Fruit fly (Drosophila melanogaster): ENCODE data around the gene Tango6.
A peak's percentile ranks its signal among the peaks of the same experiment; 100 is the strongest.

Tango6 gene

dm6 chr2L:18966214-18966556 is 2.6 kb upstream of the Tango6 start (continued):
- TF ChIP-seq pan (optimal IDR thresholded peaks at IDR 0.05) (no peak), pan (GFP tag; optimal IDR thresholded peaks at IDR 0.05 in 1 of 2, IDR thresholded peaks at IDR 0.05 in 1 of 2) (peak in 1 of 2 experiments; percentile 92), Eip74EF (GFP tag; optimal IDR thresholded peaks at IDR 0.05) (peak in 1 of 2 experiments; percentile 28), CG16779 (GFP tag; IDR thresholded peaks at IDR 0.05) (no peak), Ssrp (tag; optimal IDR thresholded peaks at IDR 0.05) (peak; percentile 57), CG6683 (GFP tag; optimal IDR thresholded peaks at IDR 0.05) (peak; percentile 60), CG34422 (GFP tag; IDR thresholded peaks at IDR 0.05) (peak; percentile 89), CG11398 (GFP tag; optimal IDR thresholded peaks at IDR 0.05) (no peak), pzg (GFP tag; optimal IDR thresholded peaks at IDR 0.05) (no peak), CG15601 (tag; optimal IDR thresholded peaks at IDR 0.05) (no peak), CG31224 (GFP tag; IDR thresholded peaks at IDR 0.05) (peak; percentile 92), Xrp1 (GFP tag; IDR thresholded peaks at IDR 0.05) (peak; percentile 86), Neu2 (GFP tag; optimal IDR thresholded peaks at IDR 0.05; ENCODE audit: borderline replicate concordance) (no peak), seq (GFP tag; IDR thresholded peaks at IDR 0.05) (peak; percentile 88), Atf6 (GFP tag; IDR thresholded peaks at IDR 0.05) (peak; percentile 96), Aef1 (GFP tag; IDR thresholded peaks at IDR 0.05) (peak; percentile 86), CG30403 (GFP tag; optimal IDR thresholded peaks at IDR 0.05) (peak; percentile 57), Blimp-1 (GFP tag; optimal IDR thresholded peaks at IDR 0.05) (peak; percentile 65), CG12659 (GFP tag; optimal IDR thresholded peaks at IDR 0.05) (peak; percentile 49), az2 (GFP tag; optimal IDR thresholded peaks at IDR 0.05) (peak; percentile 39), CG2199 (GFP tag; IDR thresholded peaks at IDR 0.05) (peak; percentile 63; the same call in 1 of the 3 replicates), CHES-1-like (GFP tag; optimal IDR thresholded peaks at IDR 0.05) (no peak)

dm6 chr2L:18966844-18967243 is 2.0 kb upstream of the Tango6 start:
- no peak for TF ChIP-seq CG3995 (GFP tag; optimal IDR thresholded peaks at IDR 0.05)
- peak; percentile 66 for TF ChIP-seq Fer1 (GFP tag; optimal IDR thresholded peaks at IDR 0.05)
- TF ChIP-seq Oaz (GFP tag; IDR thresholded peaks at IDR 0.05) = no peak
- no peak for TF ChIP-seq dpn (GFP tag; optimal IDR thresholded peaks at IDR 0.05)
- TF ChIP-seq Neu2 (GFP tag; optimal IDR thresholded peaks at IDR 0.05; ENCODE audit: borderline replicate concordance) = no peak
- peak; percentile 3 for TF ChIP-seq CG10267 (tag; optimal IDR thresholded peaks at IDR 0.05)
- TF ChIP-seq CG1832 (GFP tag; optimal IDR thresholded peaks at IDR 0.05) = no peak
- no peak for TF ChIP-seq NC2β (GFP tag; optimal IDR thresholded peaks at IDR 0.05)
- no peak for TF ChIP-seq prd (optimal IDR thresholded peaks at IDR 0.05)
- TF ChIP-seq prd (GFP tag; IDR thresholded peaks at IDR 0.05) = peak; percentile 48; the same call in 2 of the 3 replicates
- TF ChIP-seq Hr51 (GFP tag; optimal IDR thresholded peaks at IDR 0.05) = peak in 1 of 2 experiments; percentile 47
- TF ChIP-seq CG14014 (GFP tag; IDR thresholded peaks at IDR 0.05) = peak; percentile 51; the same call in 1 of the 2 replicates
- peak; percentile 69 for TF ChIP-seq Taf1 (GFP tag; IDR thresholded peaks at IDR 0.05)
- TF ChIP-seq CG12391 (tag; optimal IDR thresholded peaks at IDR 0.05) = peak; percentile 47
- no peak for TF ChIP-seq odd (GFP tag; optimal IDR thresholded peaks at IDR 0.05)
- no peak for TF ChIP-seq pzg (GFP tag; optimal IDR thresholded peaks at IDR 0.05)
- TF ChIP-seq Sin3A (optimal IDR thresholded peaks at IDR 0.05) = no peak
- no peak for TF ChIP-seq CrebB (tag; optimal IDR thresholded peaks at IDR 0.05)
- TF ChIP-seq slp2 (GFP tag; optimal IDR thresholded peaks at IDR 0.05) = no peak
- TF ChIP-seq fru (optimal IDR thresholded peaks at IDR 0.05) = no peak
- no peak for TF ChIP-seq phol (tag; optimal IDR thresholded peaks at IDR 0.05)
- no peak for TF ChIP-seq CG17186 (GFP tag; optimal IDR thresholded peaks at IDR 0.05)
- peak; percentile 9; the same call in 1 of the 2 replicates for TF ChIP-seq CG31441 (GFP tag; IDR thresholded peaks at IDR 0.05)
- TF ChIP-seq CG6654 (GFP tag; optimal IDR thresholded peaks at IDR 0.05) = no peak
- no peak for TF ChIP-seq Scr (GFP tag; IDR thresholded peaks at IDR 0.05; ENCODE audit: partially characterized antibody)
- TF ChIP-seq Meics (GFP tag; optimal IDR thresholded peaks at IDR 0.05) = peak; percentile 74
- peak; percentile 29 for TF ChIP-seq bcd (GFP tag; optimal IDR thresholded peaks at IDR 0.05)
- peak; percentile 27 for TF ChIP-seq Blimp-1 (GFP tag; optimal IDR thresholded peaks at IDR 0.05)
- no peak for TF ChIP-seq Med (GFP tag)
- TF ChIP-seq CG12659 (GFP tag; optimal IDR thresholded peaks at IDR 0.05) = peak; percentile 36
- no peak for TF ChIP-seq CG11093 (GFP tag; IDR thresholded peaks at IDR 0.05)
- TF ChIP-seq CG10209 (GFP tag; optimal IDR thresholded peaks at IDR 0.05) = peak; percentile 39
- peak; percentile 82 for TF ChIP-seq D19B (GFP tag; optimal IDR thresholded peaks at IDR 0.05)
